Worm (Caenorhabditis elegans): ENCODE data around the gene ugt-29.

ce11 chrV:687384-687783 is 12.0 kb downstream of the ugt-29 start, which contains the start of gene H25P19.1:
- TF ChIP-seq lsy-2 (tag; optimal IDR thresholded peaks at IDR 0.05) = no peak
- TF ChIP-seq nhr-28 (tag; optimal IDR thresholded peaks at IDR 0.05) = no peak
- TF ChIP-seq tag-97 (GFP tag; IDR thresholded peaks at IDR 0.05) = no peak
- TF ChIP-seq lin-13 (GFP tag; optimal IDR thresholded peaks at IDR 0.05) = no peak
- TF ChIP-seq snpc-1.2 (GFP tag; IDR thresholded peaks at IDR 0.05) = no peak
- no peak for TF ChIP-seq pha-4 (GFP tag; IDR thresholded peaks at IDR 0.05)
- no peak for TF ChIP-seq pha-4 (tag; optimal IDR thresholded peaks at IDR 0.05)
- no peak for TF ChIP-seq nhr-111 (GFP tag; optimal IDR thresholded peaks at IDR 0.05)
- no peak for TF ChIP-seq Y48G9A.11 (GFP tag; IDR thresholded peaks at IDR 0.05)
- no peak for TF ChIP-seq nhr-11 (tag; optimal IDR thresholded peaks at IDR 0.05)
- TF ChIP-seq snpc-4 (tag; optimal IDR thresholded peaks at IDR 0.05) = no peak
- no peak for TF ChIP-seq ZK337.2 (GFP tag; IDR thresholded peaks at IDR 0.05)
- no peak for TF ChIP-seq zip-2 (tag; optimal IDR thresholded peaks at IDR 0.05)
